Fruit fly (Drosophila melanogaster) Kc167 (cell line): ENCODE measurements around the gene ttm2.

Experiments used
- Myc ChIP-seq: fragments of >200 bp; optimal IDR thresholded peaks from 2 replicates; lab custom pipeline; 2017; ENCODE audit warnings: missing external identifiers
- Sin3A ChIP-seq: fragments of >200 bp; optimal IDR thresholded peaks from 2 replicates; lab custom pipeline; 2018; ENCODE audit warnings: missing external identifiers
- h ChIP-seq: fragments of >200 bp; optimal IDR thresholded peaks from 3 replicates; lab custom pipeline; 2018; ENCODE audit warnings: missing external identifiers
- psq ChIP-seq: fragments of >200 bp; optimal IDR thresholded peaks from 2 replicates; lab custom pipeline; 2017; ENCODE audit warnings: missing external identifiers
- ttk ChIP-seq: sonication (Bioruptor generic); optimal IDR thresholded peaks from 2 replicates; lab custom pipeline; 2017; ENCODE audit warnings: missing external identifiers

- no peak for TF ChIP-seq h (lab: Kevin White, UChicago)
- no peak for TF ChIP-seq psq (lab: Kevin White, UChicago)
- no peak for TF ChIP-seq ttk (lab: Kevin White, UChicago)
- no peak for TF ChIP-seq Myc (lab: Kevin White, UChicago)
- TF ChIP-seq Sin3A (lab: Kevin White, UChicago) = no peak
Measured at dm6 chr3L:320798-321197, 45.8 kb downstream of the ttm2 start.
